Fruit fly (Drosophila melanogaster) whole organism, adult: ENCODE measurements around the gene mey.

Experiments used
- CG11617 ChIP-seq: fragments of 200-800 bp; sonication (Bioruptor generic); optimal IDR thresholded peaks from 2 replicates; lab custom pipeline; 2017; ENCODE audit warnings: mild to moderate bottlenecking, missing biosample characterization, missing genetic modification reagents, missing genetic modification characterization
- CG12768 ChIP-seq: fragments of 200-800 bp; sonication (Bioruptor generic); optimal IDR thresholded peaks from 2 replicates; lab custom pipeline; 2017; ENCODE audit warnings: missing biosample characterization, missing genetic modification characterization, mild to moderate bottlenecking, moderate library complexity, missing genetic modification reagents
- CG14711 ChIP-seq: fragments of 200-800 bp; sonication (Bioruptor generic); optimal IDR thresholded peaks from 2 replicates; lab custom pipeline; 2018; ENCODE audit warnings: missing biosample characterization, mild to moderate bottlenecking, missing genetic modification characterization, moderate library complexity
- CG1620 ChIP-seq: fragments of 200-800 bp; sonication (Bioruptor generic); optimal IDR thresholded peaks from 2 replicates; lab custom pipeline; 2016; ENCODE audit warnings: missing biosample characterization, missing genetic modification characterization
- CG33017 ChIP-seq: fragments of 200-800 bp; sonication (Bioruptor generic); optimal IDR thresholded peaks from 2 replicates; lab custom pipeline; 2018; ENCODE audit warnings: missing biosample characterization, mild to moderate bottlenecking, missing genetic modification characterization, moderate library complexity
- CG5204 ChIP-seq: fragments of 200-800 bp; sonication (Bioruptor generic); optimal IDR thresholded peaks from 2 replicates; lab custom pipeline; 2016; ENCODE audit warnings: missing biosample characterization, missing genetic modification characterization
- CG7045 ChIP-seq: fragments of 200-800 bp; sonication (Bioruptor generic); optimal IDR thresholded peaks from 2 replicates; lab custom pipeline; 2017; ENCODE audit warnings: missing biosample characterization, mild to moderate bottlenecking, missing genetic modification characterization
- CG7101 ChIP-seq: fragments of 200-800 bp; sonication (Bioruptor generic); optimal IDR thresholded peaks from 2 replicates; lab custom pipeline; 2018; ENCODE audit warnings: missing biosample characterization, mild to moderate bottlenecking, missing genetic modification characterization, moderate library complexity
- Clk ChIP-seq: fragments of 200-800 bp; sonication (Bioruptor generic); optimal IDR thresholded peaks from 2 replicates; lab custom pipeline; 2017; ENCODE audit warnings: missing biosample characterization, missing genetic modification characterization
- Crg-1 ChIP-seq: fragments of 200-800 bp; sonication (Bioruptor generic); optimal IDR thresholded peaks from 2 replicates; lab custom pipeline; 2016; ENCODE audit warnings: missing biosample characterization, missing genetic modification characterization
- Hr96 ChIP-seq: fragments of 200-800 bp; sonication (Bioruptor generic); optimal IDR thresholded peaks from 2 replicates; lab custom pipeline; 2016; ENCODE audit warnings: missing biosample characterization, missing genetic modification characterization
- Mnt ChIP-seq: fragments of 200-800 bp; sonication (Bioruptor generic); optimal IDR thresholded peaks from 2 replicates; lab custom pipeline; 2016; ENCODE audit warnings: missing biosample characterization, mild to moderate bottlenecking, missing genetic modification characterization
- bab1 ChIP-seq: fragments of 200-800 bp; sonication (Bioruptor generic); optimal IDR thresholded peaks from 3 replicates; lab custom pipeline; 2019; ENCODE audit warnings: missing biosample characterization, mild to moderate bottlenecking, missing genetic modification characterization, moderate library complexity
- cic ChIP-seq: fragments of 200-800 bp; sonication (Bioruptor generic); optimal IDR thresholded peaks from 2 replicates; lab custom pipeline; 2017; ENCODE audit warnings: missing biosample characterization, mild to moderate bottlenecking, missing genetic modification characterization, moderate library complexity
- cnc ChIP-seq, 2 experiments: fragments of >200 bp; optimal IDR thresholded peaks; 2 replicates each; lab custom pipeline; 2017
- kay ChIP-seq: fragments of 200-800 bp; sonication (Bioruptor generic); peaks from one replicate; lab custom pipeline; 2016; ENCODE audit warnings: missing biosample characterization, missing genetic modification characterization, borderline replicate concordance
- ovo ChIP-seq: fragments of 200-800 bp; sonication (Bioruptor generic); optimal IDR thresholded peaks from 2 replicates; lab custom pipeline; 2016; ENCODE audit warnings: missing biosample characterization, missing genetic modification characterization
- pad ChIP-seq: fragments of 200-800 bp; sonication (Bioruptor generic); optimal IDR thresholded peaks from 3 replicates; lab custom pipeline; 2017; ENCODE audit warnings: missing biosample characterization, missing genetic modification characterization, mild to moderate bottlenecking, moderate library complexity, missing genetic modification reagents
- tj ChIP-seq: fragments of 200-800 bp; sonication (Bioruptor generic); optimal IDR thresholded peaks from 3 replicates; lab custom pipeline; 2017; ENCODE audit warnings: missing biosample characterization, mild to moderate bottlenecking, missing genetic modification characterization, moderate library complexity
- toe ChIP-seq: fragments of 200-800 bp; sonication (Bioruptor generic); optimal IDR thresholded peaks from 2 replicates; lab custom pipeline; 2016; ENCODE audit warnings: missing biosample characterization, missing genetic modification characterization

The mey gene

DNA sequence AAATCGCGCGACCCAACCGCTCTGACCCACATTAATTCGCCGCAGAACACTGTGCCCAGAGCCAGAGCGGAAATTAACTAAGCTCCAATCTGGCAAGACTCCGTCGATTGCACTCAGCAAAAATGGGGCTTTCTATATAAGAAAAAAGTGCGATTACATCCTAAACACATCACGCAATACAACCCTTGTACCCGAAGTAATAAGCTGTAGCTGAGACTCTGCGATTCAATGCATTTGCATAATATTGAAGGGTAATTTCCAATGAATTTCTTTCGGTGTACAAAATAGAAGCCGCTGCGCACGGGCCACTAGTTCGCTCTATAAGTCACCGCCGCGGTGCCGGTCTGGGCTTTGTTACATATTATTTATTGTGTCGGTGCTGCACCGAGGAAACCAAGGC, 16.9 kb upstream of the mey start:
- no peak for TF ChIP-seq pad (GFP tag; lab: Kevin White, UChicago)
- no peak for TF ChIP-seq toe (GFP tag; lab: Kevin White, UChicago)
- no peak for TF ChIP-seq CG14711
- no peak for TF ChIP-seq ovo (GFP tag; lab: Kevin White, UChicago)

DNA sequence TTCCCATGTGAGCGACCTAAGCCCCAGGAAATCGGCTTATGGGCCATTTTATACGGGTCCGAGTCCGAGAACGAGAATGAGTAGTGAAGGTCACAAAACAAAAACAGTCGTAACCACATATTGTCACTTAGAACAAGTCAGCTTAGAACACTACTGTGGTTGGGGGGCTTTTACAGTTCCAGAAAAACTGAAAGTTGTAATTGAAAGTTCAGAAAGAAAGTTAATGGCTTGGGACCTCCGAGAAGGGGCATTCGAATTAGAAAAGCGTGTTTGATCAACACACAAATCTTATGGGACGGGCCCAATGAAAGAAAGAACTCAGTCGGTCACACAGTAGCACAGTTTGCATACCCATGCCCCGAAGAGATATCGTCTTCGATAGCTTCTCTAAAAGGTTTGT, 16.0 kb upstream of the mey start:
- TF ChIP-seq bab1 (no peak), ovo (GFP tag; lab: Kevin White, UChicago) (no peak), CG1620 (no peak), CG7101 (tag; lab: Kevin White, UChicago) (no peak), toe (GFP tag; lab: Kevin White, UChicago) (no peak), Mnt (GFP tag; lab: Kevin White, UChicago) (no peak), Hr96 (GFP tag; lab: Kevin White, UChicago) (no peak), CG7045 (no peak), CG5204 (no peak), CG33017 (no peak), CG11617 (GFP tag; lab: Kevin White, UChicago) (no peak), CG14711 (no peak), pad (GFP tag; lab: Kevin White, UChicago) (no peak), tj (no peak), kay (no peak)

DNA sequence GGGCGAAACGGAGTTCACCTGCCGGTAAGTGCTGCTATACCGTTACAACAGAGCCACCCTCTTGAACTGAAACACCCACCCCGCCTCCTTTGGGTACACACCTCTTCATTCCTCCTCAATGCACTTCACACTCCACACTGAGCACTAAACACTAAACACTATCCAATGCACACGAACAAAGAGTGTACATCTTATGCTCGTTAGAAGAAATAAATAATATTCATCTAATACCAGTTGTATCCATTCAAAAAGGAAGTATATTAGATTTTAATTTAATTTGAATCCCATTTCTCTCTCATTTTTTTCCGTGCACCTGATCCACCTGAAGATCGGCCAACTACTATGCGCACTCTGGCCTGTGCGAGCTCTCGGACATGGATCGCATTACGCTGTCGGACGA, 4.6 kb downstream of the mey start:
- no peak for TF ChIP-seq cic (GFP tag; lab: Kevin White, UChicago)
- TF ChIP-seq CG1620 = no peak

DNA sequence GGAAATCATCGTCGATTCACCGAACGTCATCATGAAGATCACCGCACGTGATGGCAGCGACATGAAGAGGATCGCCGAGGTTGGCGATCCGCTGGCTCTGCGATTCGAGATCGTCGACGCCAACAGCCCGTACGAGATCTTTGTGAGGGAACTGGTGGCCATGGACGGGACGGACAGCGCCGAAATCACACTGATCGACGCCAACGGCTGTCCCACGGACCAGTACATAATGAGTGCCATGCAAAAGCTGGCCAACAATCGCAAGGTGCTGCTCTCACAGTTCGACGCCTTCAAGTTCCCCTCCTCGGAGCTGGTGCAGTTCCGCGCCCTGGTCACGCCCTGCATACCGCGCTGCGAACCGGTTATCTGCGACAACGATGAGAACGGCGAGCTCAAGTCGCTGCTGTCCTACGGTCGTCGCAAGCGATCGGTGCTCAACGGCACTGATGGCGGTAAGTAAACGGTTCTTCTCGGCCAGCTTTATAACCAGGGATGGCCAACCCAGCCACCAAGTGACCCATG, 5.8 kb downstream of the mey start:
- no peak for TF ChIP-seq CG14711
- TF ChIP-seq cnc (optimal IDR thresholded peaks at IDR 0.05; lab: Kevin White, UChicago) = no peak
- TF ChIP-seq CG33017 = no peak
- no peak for TF ChIP-seq CG7045

DNA sequence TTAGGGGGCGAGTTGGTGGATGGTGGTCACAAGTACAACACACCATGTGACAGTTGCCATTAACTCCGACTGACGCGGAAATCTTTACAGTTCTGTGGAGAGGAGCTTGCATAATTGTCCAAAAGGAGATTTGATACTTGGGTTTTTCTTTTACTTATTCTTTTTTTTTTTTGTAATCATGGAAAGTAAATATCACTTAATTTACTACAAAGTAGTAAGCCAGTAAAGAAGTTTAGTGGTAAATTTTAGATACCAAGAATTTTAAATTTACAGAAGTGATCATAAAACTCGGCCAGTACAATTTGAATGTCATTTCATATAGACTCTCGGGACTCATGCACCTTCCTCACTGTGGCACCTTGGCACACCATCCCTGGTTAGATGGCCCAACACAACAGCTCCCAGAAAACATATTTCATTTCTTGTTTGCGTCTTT, 6.2 kb downstream of the mey start:
- no peak for TF ChIP-seq cic (GFP tag; lab: Kevin White, UChicago)
- TF ChIP-seq CG1620 = no peak
- no peak for TF ChIP-seq kay
- no peak for TF ChIP-seq toe (GFP tag; lab: Kevin White, UChicago)
- TF ChIP-seq tj = no peak
- TF ChIP-seq Mnt (GFP tag; lab: Kevin White, UChicago) = no peak
- TF ChIP-seq bab1 = no peak
- no peak for TF ChIP-seq Clk (GFP tag; lab: Kevin White, UChicago)
- TF ChIP-seq pad (GFP tag; lab: Kevin White, UChicago) = no peak

DNA sequence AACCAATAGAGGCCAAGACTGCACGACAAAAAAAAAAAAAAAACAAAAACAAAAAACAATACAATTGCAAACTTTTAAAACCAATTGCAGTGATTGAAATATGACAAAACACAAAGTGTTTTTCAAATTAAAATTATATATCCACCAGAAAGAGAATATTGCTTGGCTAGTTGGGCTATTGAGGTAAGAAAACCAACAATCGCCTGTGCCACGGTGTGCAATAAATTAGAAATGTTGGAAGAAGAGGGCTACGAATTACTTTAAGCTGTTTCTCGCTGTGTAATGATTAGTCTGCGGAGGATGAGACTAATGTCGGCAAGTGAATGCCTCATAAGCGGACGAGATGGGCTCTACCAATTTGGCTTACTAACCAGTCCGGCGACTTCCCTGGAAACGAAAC, 13.0 kb downstream of the mey start:
- TF ChIP-seq Clk (GFP tag; lab: Kevin White, UChicago) = no peak
- no peak for TF ChIP-seq Mnt (GFP tag; lab: Kevin White, UChicago)
- TF ChIP-seq CG7101 (tag; lab: Kevin White, UChicago) = no peak
- TF ChIP-seq CG14711 = no peak
- no peak for TF ChIP-seq CG12768 (GFP tag; lab: Kevin White, UChicago)
- no peak for TF ChIP-seq tj
- TF ChIP-seq Hr96 (GFP tag; lab: Kevin White, UChicago) = no peak
- TF ChIP-seq ovo (GFP tag; lab: Kevin White, UChicago) = no peak
- no peak for TF ChIP-seq CG11617 (GFP tag; lab: Kevin White, UChicago)
- no peak for TF ChIP-seq Crg-1
- no peak for TF ChIP-seq CG7045

- no peak for TF ChIP-seq CG33017
- no peak for TF ChIP-seq CG11617 (GFP tag; lab: Kevin White, UChicago)
- no peak for TF ChIP-seq Mnt (GFP tag; lab: Kevin White, UChicago)
- TF ChIP-seq pad (GFP tag; lab: Kevin White, UChicago) = no peak
- TF ChIP-seq Crg-1 = no peak
- TF ChIP-seq tj = no peak
- TF ChIP-seq CG7101 (tag; lab: Kevin White, UChicago) = no peak
- no peak for TF ChIP-seq CG7045
- TF ChIP-seq cnc (optimal IDR thresholded peaks at IDR 0.05; lab: Kevin White, UChicago) = no peak
Measured at dm6 chr3R:31514582-31514981, 15.5 kb downstream of the mey start.

- TF ChIP-seq CG14711 = no peak
- no peak for TF ChIP-seq CG5204
- TF ChIP-seq toe (GFP tag; lab: Kevin White, UChicago) = no peak
- no peak for TF ChIP-seq CG1620
- TF ChIP-seq Hr96 (GFP tag; lab: Kevin White, UChicago) = no peak
- TF ChIP-seq cnc (optimal IDR thresholded peaks at IDR 0.05; lab: Kevin White, UChicago) = no peak
- TF ChIP-seq CG33017 = no peak
- no peak for TF ChIP-seq tj
Measured at dm6 chr3R:31527875-31528274, 28.8 kb downstream of the mey start.

dm6 chr3R:31541915-31542314, 42.9 kb downstream of the mey start:
- TF ChIP-seq pad (GFP tag; lab: Kevin White, UChicago) = no peak
- no peak for TF ChIP-seq Hr96 (GFP tag; lab: Kevin White, UChicago)
- TF ChIP-seq Clk (GFP tag; lab: Kevin White, UChicago) = no peak
- no peak for TF ChIP-seq CG11617 (GFP tag; lab: Kevin White, UChicago)
- no peak for TF ChIP-seq CG7045
- no peak for TF ChIP-seq CG7101 (tag; lab: Kevin White, UChicago)
- TF ChIP-seq CG33017 = no peak
- TF ChIP-seq tj = no peak
- TF ChIP-seq ovo (GFP tag; lab: Kevin White, UChicago) = no peak
- TF ChIP-seq cic (GFP tag; lab: Kevin White, UChicago) = no peak
- no peak for TF ChIP-seq CG1620
- TF ChIP-seq toe (GFP tag; lab: Kevin White, UChicago) = no peak
